Worm (Caenorhabditis elegans) whole organism, young adult: ENCODE data around the gene spn-4.
A peak's percentile ranks its signal among the peaks of the same experiment; 100 is the strongest.

Experiments
- B0019.2 ChIP-seq: fragments of 200-800 bp; sonication (Bioruptor generic); conservative IDR thresholded peaks from 2 replicates; pipeline ENCODE4 v1.3.6; 2022; ENCODE audit warnings: missing genetic modification reagents, missing genetic modification characterization, missing compliant biosample characterization
- B0035.1 ChIP-seq: sonication (generic microtip); optimal IDR thresholded peaks from 2 replicates; lab custom pipeline; 2016; ENCODE audit warnings: missing genetic modification characterization, mild to moderate bottlenecking, missing compliant biosample characterization, missing genotype, missing genetic modification reagents
- C17E4.6 ChIP-seq: fragments of 200-800 bp; sonication (Bioruptor generic); IDR thresholded peaks from 2 replicates; pipeline ENCODE4 v1.3.6; 2022; ENCODE audit warnings: missing genetic modification reagents, missing genetic modification characterization, missing compliant biosample characterization
- F33H1.4 ChIP-seq: fragments of 200-800 bp; sonication (Bioruptor generic); IDR thresholded peaks from 2 replicates; pipeline ENCODE4 v1.3.6; 2022; ENCODE audit warnings: missing genetic modification reagents, missing genetic modification characterization, missing compliant biosample characterization
- F37B4.10 ChIP-seq: fragments of 200-800 bp; sonication (Bioruptor generic); IDR thresholded peaks from 2 replicates; pipeline ENCODE4 v1.3.6; 2022; ENCODE audit warnings: missing genetic modification characterization, missing compliant biosample characterization
- F52B5.7 ChIP-seq: sonication (generic microtip); optimal IDR thresholded peaks from 2 replicates; lab custom pipeline; 2016; ENCODE audit warnings: mild to moderate bottlenecking, missing genetic modification characterization, missing compliant biosample characterization
- F57C9.4 ChIP-seq: sonication (generic microtip); optimal IDR thresholded peaks from 2 replicates; lab custom pipeline; 2017; ENCODE audit warnings: mild to moderate bottlenecking, missing genetic modification characterization, missing compliant biosample characterization
- K11D2.4 ChIP-seq: fragments of 200-800 bp; sonication (Bioruptor generic); IDR thresholded peaks from 2 replicates; pipeline ENCODE4 v1.3.6; 2022; ENCODE audit warnings: missing genetic modification reagents, missing genetic modification characterization, missing compliant biosample characterization
- K12H6.12 ChIP-seq: fragments of 200-800 bp; sonication (Bioruptor generic); optimal IDR thresholded peaks from 2 replicates; lab custom pipeline; 2018; ENCODE audit warnings: mild to moderate bottlenecking, missing genetic modification characterization, missing compliant biosample characterization
- Y53G8AR.9 ChIP-seq: fragments of 200-800 bp; sonication (Bioruptor generic); conservative IDR thresholded peaks from 2 replicates; pipeline ENCODE4 v1.3.6; 2022; ENCODE audit warnings: missing genetic modification reagents, missing genetic modification characterization, missing compliant biosample characterization
- aptf-3 ChIP-seq: fragments of 200-800 bp; sonication (Bioruptor generic); IDR thresholded peaks from 2 replicates; pipeline ENCODE4 v1.3.6; 2022; ENCODE audit warnings: missing genetic modification characterization, missing compliant biosample characterization
- atf-7 ChIP-seq: sonication (generic microtip); optimal IDR thresholded peaks from 2 replicates; lab custom pipeline; 2017; ENCODE audit warnings: mild to moderate bottlenecking, missing genetic modification characterization, missing compliant biosample characterization
- athp-1 ChIP-seq: sonication (generic microtip); optimal IDR thresholded peaks from 2 replicates; lab custom pipeline; 2017; ENCODE audit warnings: mild to moderate bottlenecking, missing genetic modification characterization, missing compliant biosample characterization
- attf-5 ChIP-seq: fragments of 200-800 bp; sonication (Bioruptor generic); optimal IDR thresholded peaks from 2 replicates; lab custom pipeline; 2018; ENCODE audit warnings: mild to moderate bottlenecking, missing genetic modification characterization, missing compliant biosample characterization
- bed-2 ChIP-seq: fragments of 200-800 bp; sonication (Bioruptor generic); IDR thresholded peaks from 2 replicates; pipeline ENCODE4 v1.3.6; 2022; ENCODE audit warnings: missing genetic modification reagents, missing genetic modification characterization, missing compliant biosample characterization
- ceh-27 ChIP-seq: fragments of 200-800 bp; sonication (Bioruptor generic); optimal IDR thresholded peaks from 2 replicates; lab custom pipeline; 2018; ENCODE audit warnings: mild to moderate bottlenecking, missing genetic modification characterization, moderate library complexity, missing compliant biosample characterization
- ceh-58 ChIP-seq: fragments of 200-800 bp; sonication (Bioruptor generic); IDR thresholded peaks from 2 replicates; pipeline ENCODE4 v1.3.6; 2022; ENCODE audit warnings: missing genetic modification characterization, missing compliant biosample characterization
- ceh-91 ChIP-seq: fragments of 200-800 bp; sonication (Bioruptor generic); IDR thresholded peaks from 2 replicates; pipeline ENCODE4 v1.3.6; 2022; ENCODE audit warnings: missing genetic modification reagents, missing genetic modification characterization, missing compliant biosample characterization
- chd-7 ChIP-seq: sonication (generic microtip); optimal IDR thresholded peaks from 2 replicates; lab custom pipeline; 2016; ENCODE audit warnings: mild to moderate bottlenecking, missing genetic modification characterization, moderate library complexity, missing compliant biosample characterization
- die-1 ChIP-seq: sonication (generic microtip); optimal IDR thresholded peaks from 2 replicates; lab custom pipeline; 2016; ENCODE audit warnings: missing genotype, mild to moderate bottlenecking, missing genetic modification characterization, missing compliant biosample characterization
- efl-1 ChIP-seq: fragments of 150-350 bp; optimal IDR thresholded peaks from 2 replicates; lab custom pipeline; 2014; ENCODE audit warnings: missing biosample characterization, missing genetic modification reagents, missing genetic modification characterization
- egl-18 ChIP-seq: fragments of 200-800 bp; sonication (Bioruptor generic); IDR thresholded peaks from 2 replicates; pipeline ENCODE4 v1.3.6; 2022; ENCODE audit warnings: missing genetic modification reagents, missing genetic modification characterization, missing compliant biosample characterization
- egl-44 ChIP-seq: fragments of 200-800 bp; sonication (Bioruptor generic); IDR thresholded peaks from 2 replicates; pipeline ENCODE4 v1.3.6; 2022; ENCODE audit warnings: missing genetic modification reagents, missing genetic modification characterization, missing compliant biosample characterization
- ekl-4 ChIP-seq: fragments of 200-800 bp; sonication (Bioruptor generic); IDR thresholded peaks from 2 replicates; pipeline ENCODE4 v1.3.6; 2022; ENCODE audit warnings: missing genetic modification reagents, missing genetic modification characterization, missing compliant biosample characterization
- fkh-3 ChIP-seq: sonication (generic microtip); optimal IDR thresholded peaks from 2 replicates; lab custom pipeline; 2016; ENCODE audit warnings: mild to moderate bottlenecking, missing genetic modification characterization, missing compliant biosample characterization
- gei-17 ChIP-seq: fragments of 200-800 bp; sonication (Bioruptor generic); optimal IDR thresholded peaks from 2 replicates; lab custom pipeline; 2018; ENCODE audit warnings: mild to moderate bottlenecking, missing genetic modification characterization, missing compliant biosample characterization
- hrde-1 ChIP-seq: sonication (generic microtip); optimal IDR thresholded peaks from 2 replicates; lab custom pipeline; 2016; ENCODE audit warnings: missing genetic modification characterization, mild to moderate bottlenecking, missing compliant biosample characterization, moderate library complexity, missing genotype, missing genetic modification reagents, borderline replicate concordance
- lag-1 ChIP-seq: fragments of 200-800 bp; sonication (Bioruptor generic); IDR thresholded peaks from 2 replicates; pipeline ENCODE4 v1.3.6; 2022; ENCODE audit warnings: missing genetic modification reagents, missing genetic modification characterization, missing compliant biosample characterization
- let-526 ChIP-seq: fragments of 200-800 bp; sonication (Bioruptor generic); IDR thresholded peaks from 2 replicates; pipeline ENCODE4 v1.3.6; 2022; ENCODE audit warnings: missing genetic modification reagents, missing genetic modification characterization, missing compliant biosample characterization
- lin-26 ChIP-seq: fragments of 200-800 bp; sonication (Bioruptor generic); IDR thresholded peaks from 2 replicates; pipeline ENCODE4 v1.3.6; 2022; ENCODE audit warnings: missing genetic modification reagents, missing genetic modification characterization, missing compliant biosample characterization
- lin-54 ChIP-seq: fragments of 200-800 bp; sonication (Bioruptor generic); optimal IDR thresholded peaks from 2 replicates; lab custom pipeline; 2018; ENCODE audit warnings: mild to moderate bottlenecking, missing genetic modification characterization, missing compliant biosample characterization
- lsl-1 ChIP-seq: fragments of 200-800 bp; sonication (Bioruptor generic); optimal IDR thresholded peaks from 2 replicates; lab custom pipeline; 2018; ENCODE audit warnings: mild to moderate bottlenecking, missing genetic modification characterization, moderate library complexity, missing compliant biosample characterization
- lsy-27 ChIP-seq: sonication (generic microtip); optimal IDR thresholded peaks from 2 replicates; lab custom pipeline; 2017; ENCODE audit warnings: missing genetic modification characterization, mild to moderate bottlenecking, missing compliant biosample characterization, antibody characterized with exemption, missing genotype, borderline replicate concordance; ENCODE audit not compliant: insufficient read depth
- madf-10 ChIP-seq: sonication (generic microtip); optimal IDR thresholded peaks from 2 replicates; lab custom pipeline; 2016; ENCODE audit warnings: mild to moderate bottlenecking, missing genetic modification characterization, missing compliant biosample characterization
- nhr-120 ChIP-seq: fragments of 200-800 bp; sonication (Bioruptor generic); IDR thresholded peaks from 2 replicates; pipeline ENCODE4 v1.3.6; 2022; ENCODE audit warnings: missing genetic modification characterization, missing compliant biosample characterization
- pha-4 ChIP-seq: fragments of 150-350 bp; sonication (generic microtip); optimal IDR thresholded peaks from 2 replicates; lab custom pipeline; 2014; ENCODE audit warnings: missing biosample characterization, missing genetic modification reagents, missing genetic modification characterization
- rcor-1 ChIP-seq: fragments of 200-800 bp; sonication (Bioruptor generic); IDR thresholded peaks from 2 replicates; pipeline ENCODE4 v1.3.6; 2022; ENCODE audit warnings: missing genetic modification reagents, missing genetic modification characterization, missing compliant biosample characterization
- repo-1 ChIP-seq: sonication (generic microtip); optimal IDR thresholded peaks from 2 replicates; lab custom pipeline; 2017; ENCODE audit warnings: mild to moderate bottlenecking, missing genetic modification characterization, missing compliant biosample characterization
- rpc-1 ChIP-seq, 2 experiments: fragments of 150-350 bp in 1 of 2; sonication (generic microtip) in 1 of 2; optimal IDR thresholded peaks; 2 replicates each; lab custom pipeline; 2014 to 2018; ENCODE audit warnings: missing biosample characterization in 1 of 2, missing genetic modification characterization in 1 of 2, missing genetic modification reagents in 1 of 2, missing genotype in 1 of 2
- sdz-38 ChIP-seq: sonication (generic microtip); optimal IDR thresholded peaks from 2 replicates; lab custom pipeline; 2016; ENCODE audit warnings: missing genotype, missing genetic modification characterization, missing compliant biosample characterization
- snpc-1.1 ChIP-seq: sonication (generic microtip); optimal IDR thresholded peaks from 2 replicates; lab custom pipeline; 2017; ENCODE audit warnings: missing genetic modification characterization, mild to moderate bottlenecking, missing compliant biosample characterization, antibody characterized with exemption, moderate library complexity, missing genotype, missing genetic modification reagents; ENCODE audit not compliant: insufficient read depth
- somi-1 ChIP-seq: fragments of 200-800 bp; sonication (Bioruptor generic); optimal IDR thresholded peaks from 2 replicates; lab custom pipeline; 2018; ENCODE audit warnings: mild to moderate bottlenecking, missing genetic modification characterization, missing compliant biosample characterization
- sptf-2 ChIP-seq: fragments of 200-800 bp; sonication (Bioruptor generic); optimal IDR thresholded peaks from 2 replicates; lab custom pipeline; 2018; ENCODE audit warnings: mild to moderate bottlenecking, missing genetic modification characterization, missing compliant biosample characterization
- tbx-9 ChIP-seq: sonication (generic microtip); optimal IDR thresholded peaks from 2 replicates; lab custom pipeline; 2016; ENCODE audit warnings: borderline replicate concordance, missing genetic modification characterization, inconsistent platforms, missing compliant biosample characterization
- tlf-1 ChIP-seq: fragments of 200-800 bp; sonication (Bioruptor generic); optimal IDR thresholded peaks from 2 replicates; lab custom pipeline; 2018; ENCODE audit warnings: mild to moderate bottlenecking, missing genetic modification characterization, missing compliant biosample characterization
- zfh-2 ChIP-seq: fragments of 200-800 bp; sonication (Bioruptor generic); conservative IDR thresholded peaks from 2 replicates; pipeline ENCODE4 v1.3.6; 2022; ENCODE audit warnings: missing genetic modification reagents, missing genetic modification characterization, missing compliant biosample characterization
- ztf-25 ChIP-seq: fragments of 200-800 bp; sonication (Bioruptor generic); IDR thresholded peaks from 2 replicates; pipeline ENCODE4 v1.3.6; 2022; ENCODE audit warnings: missing genetic modification reagents, missing genetic modification characterization, missing compliant biosample characterization
- ztf-28 ChIP-seq: fragments of 200-800 bp; sonication (Bioruptor generic); IDR thresholded peaks from 2 replicates; pipeline ENCODE4 v1.3.6; 2022; ENCODE audit warnings: missing genetic modification reagents, missing genetic modification characterization, missing compliant biosample characterization

spn-4 gene

DNA sequence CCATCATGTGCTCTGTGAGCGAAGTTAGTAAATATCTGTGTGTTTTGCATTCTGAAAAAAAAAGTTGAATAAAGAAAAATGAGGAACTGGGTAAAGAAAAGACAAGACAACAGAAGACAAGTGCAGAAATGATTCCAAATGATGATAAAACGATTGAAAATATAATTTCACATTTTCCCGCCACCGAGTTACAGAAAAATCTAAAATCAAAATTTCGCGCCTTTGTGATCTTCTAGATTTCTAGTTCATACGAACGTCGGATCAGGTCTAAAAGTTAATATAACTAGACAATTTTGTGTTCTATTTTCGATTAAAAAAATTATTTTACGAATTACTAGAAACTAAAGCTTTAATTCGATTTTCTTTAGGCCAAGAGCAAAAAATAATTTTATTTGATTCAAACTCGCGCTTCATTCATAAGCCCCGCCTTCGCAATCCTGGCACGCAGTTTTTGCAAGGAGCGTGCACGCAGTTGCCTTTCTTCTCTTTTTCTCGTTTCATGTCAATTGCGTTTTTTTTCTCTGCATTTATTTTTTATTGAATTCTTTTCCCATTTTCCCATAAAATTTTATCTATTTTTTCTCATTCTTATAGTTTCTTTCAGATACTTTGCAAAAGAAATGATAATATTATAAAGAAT lies at the start of gene spn-4, which contains the start of gene spe-39:
Gene spn-4, minus strand, starts transcription at position 51 of the 640 bp plus-strand sequence.
Gene spe-39, plus strand, starts transcription at position 599 of the 640 bp plus-strand sequence.
- TF ChIP-seq nhr-120 (GFP tag; lab: Robert Waterston, UW) = no peak
- TF ChIP-seq F57C9.4 = no peak
- peak; percentile 92 for TF ChIP-seq tlf-1 (GFP tag; lab: Kevin White, UChicago)
- TF ChIP-seq repo-1 = no peak
- 0 out of 2 replicates have a peak, but pooled peaks have one; percentile 49 for TF ChIP-seq rcor-1
- TF ChIP-seq K11D2.4 (GFP tag; lab: Robert Waterston, UW) = 0 out of 2 replicates have a peak, but pooled peaks have one; percentile 36
- TF ChIP-seq F33H1.4 = peak; percentile 72
- no peak for TF ChIP-seq snpc-1.1
- no peak for TF ChIP-seq gei-17 (GFP tag; lab: Kevin White, UChicago)
- peak; percentile 90 for TF ChIP-seq ceh-91 (GFP tag; lab: Robert Waterston, UW)
- TF ChIP-seq attf-5 (GFP tag; lab: Kevin White, UChicago) = no peak
- peak; percentile 89 for TF ChIP-seq lin-54 (GFP tag; lab: Kevin White, UChicago)
- no peak for TF ChIP-seq egl-44 (GFP tag; lab: Robert Waterston, UW)
- no peak for TF ChIP-seq bed-2 (GFP tag; lab: Robert Waterston, UW)
- TF ChIP-seq K12H6.12 (tag; lab: Kevin White, UChicago) = no peak
- no peak for TF ChIP-seq fkh-3 (tag; lab: Kevin White, UChicago)
- TF ChIP-seq let-526 (GFP tag; lab: Robert Waterston, UW) = no peak
- no peak for TF ChIP-seq ztf-25 (GFP tag; lab: Robert Waterston, UW)
- peak; percentile 65 for TF ChIP-seq ekl-4
- TF ChIP-seq ceh-58 (GFP tag; lab: Robert Waterston, UW) = no peak
- peak; percentile 48 for TF ChIP-seq hrde-1
- no peak for TF ChIP-seq somi-1 (GFP tag; lab: Kevin White, UChicago)
- no peak for TF ChIP-seq tbx-9 (tag; lab: Kevin White, UChicago)
- TF ChIP-seq efl-1 = peak; percentile 97
- TF ChIP-seq ceh-27 (GFP tag; lab: Kevin White, UChicago) = peak; percentile 28
- no peak for TF ChIP-seq ztf-28 (GFP tag; lab: Robert Waterston, UW)
- no peak for TF ChIP-seq atf-7
- TF ChIP-seq chd-7 = no peak
- TF ChIP-seq sdz-38 = no peak
- TF ChIP-seq lag-1 (GFP tag; lab: Robert Waterston, UW) = no peak
- TF ChIP-seq B0019.2 (GFP tag; lab: Robert Waterston, UW) = peak; percentile 72
- TF ChIP-seq F52B5.7 (tag; lab: Kevin White, UChicago) = no peak
- TF ChIP-seq zfh-2 = no peak
- TF ChIP-seq sptf-2 = no peak
- TF ChIP-seq rpc-1 (optimal IDR thresholded peaks at IDR 0.05; lab: Kevin White, UChicago) = peak; percentile 48
- no peak for TF ChIP-seq rpc-1 (tag; optimal IDR thresholded peaks at IDR 0.05; lab: Kevin White, UChicago)
- no peak for TF ChIP-seq aptf-3 (GFP tag; lab: Robert Waterston, UW)
- no peak for TF ChIP-seq athp-1 (tag; lab: Kevin White, UChicago)
- 0 out of 2 replicates have a peak, but pooled peaks have one; percentile 57 for TF ChIP-seq Y53G8AR.9
- no peak for TF ChIP-seq die-1 (tag; lab: Kevin White, UChicago)
- no peak for TF ChIP-seq pha-4
- TF ChIP-seq lsl-1 (GFP tag; lab: Kevin White, UChicago) = peak; percentile 77
- no peak for TF ChIP-seq madf-10 (tag; lab: Kevin White, UChicago)
- no peak for TF ChIP-seq C17E4.6 (GFP tag; lab: Robert Waterston, UW)
- no peak for TF ChIP-seq egl-18 (GFP tag; lab: Robert Waterston, UW)
- TF ChIP-seq lin-26 = no peak
- no peak for TF ChIP-seq F37B4.10 (GFP tag; lab: Robert Waterston, UW)
- no peak for TF ChIP-seq lsy-27
- TF ChIP-seq B0035.1 (tag; lab: Kevin White, UChicago) = no peak
